Fruit fly (Drosophila melanogaster): ENCODE results near the gene CG31751.

The CG31751 gene

dm6 chr2L:18717365-18718011, 40.5 kb downstream of the CG31751 start (continued):
- TF ChIP-seq kni (GFP tag; optimal IDR thresholded peaks at IDR 0.05) (peak; percentile 36), mirr (GFP tag; optimal IDR thresholded peaks at IDR 0.05) (peak; percentile 20), az2 (GFP tag; optimal IDR thresholded peaks at IDR 0.05) (peak; percentile 1), CG13287 (GFP tag; IDR thresholded peaks at IDR 0.05; ENCODE audit: partially characterized antibody) (no peak), CG4282 (GFP tag; optimal IDR thresholded peaks at IDR 0.05) (no peak), HmgZ (tag; optimal IDR thresholded peaks at IDR 0.05) (no peak), ara (GFP tag; IDR thresholded peaks at IDR 0.05) (no peak), CG32532 (GFP tag; IDR thresholded peaks at IDR 0.05) (no peak), CG17359 (tag; optimal IDR thresholded peaks at IDR 0.05) (peak; percentile 18), jing (GFP tag; optimal IDR thresholded peaks at IDR 0.05) (peak; percentile 19), aop (GFP tag; IDR thresholded peaks at IDR 0.05) (0 out of 2 replicates have a peak, but pooled peaks have one; percentile 34), Blimp-1 (GFP tag; optimal IDR thresholded peaks at IDR 0.05) (peak; percentile 0), BtbVII (GFP tag; optimal IDR thresholded peaks at IDR 0.05) (peak; percentile 47), CG14014 (GFP tag; IDR thresholded peaks at IDR 0.05) (no peak; the same call in 1 of the 2 replicates), CG11093 (GFP tag; IDR thresholded peaks at IDR 0.05) (no peak), ci (GFP tag; IDR thresholded peaks at IDR 0.05) (0 out of 3 replicates have a peak, but pooled peaks have one; percentile 33), bcd (GFP tag; optimal IDR thresholded peaks at IDR 0.05) (peak; percentile 25), CG11560 (tag; IDR thresholded peaks at IDR 0.05) (no peak), CG3726 (GFP tag; IDR thresholded peaks at IDR 0.05) (no peak), CG1603 (tag; optimal IDR thresholded peaks at IDR 0.05) (peak; percentile 17), MTF-1 (GFP tag; optimal IDR thresholded peaks at IDR 0.05; ENCODE audit: borderline replicate concordance) (peak; percentile 5), NK7.1 (GFP tag; optimal IDR thresholded peaks at IDR 0.05) (no peak), mam (GFP tag; optimal IDR thresholded peaks at IDR 0.05) (no peak), kay (GFP tag; optimal IDR thresholded peaks at IDR 0.05) (no peak), Drgx (GFP tag; IDR thresholded peaks at IDR 0.05) (peak; percentile 32; the same call in 1 of the 2 replicates), CG12104 (GFP tag; optimal IDR thresholded peaks at IDR 0.05) (no peak), CG5953 (GFP tag; IDR thresholded peaks at IDR 0.05) (no peak), ato (GFP tag; IDR thresholded peaks at IDR 0.05; ENCODE audit: partially characterized antibody) (no peak), Lhr (GFP tag; optimal IDR thresholded peaks at IDR 0.05) (no peak), CG5180 (GFP tag; optimal IDR thresholded peaks at IDR 0.05) (peak; percentile 5), wek (GFP tag; optimal IDR thresholded peaks at IDR 0.05) (peak; percentile 23), CG15696 (tag; optimal IDR thresholded peaks at IDR 0.05) (no peak), ATbp (GFP tag; optimal IDR thresholded peaks at IDR 0.05) (peak; percentile 76), CG9876 (GFP tag; optimal IDR thresholded peaks at IDR 0.05) (no peak), run (tag; optimal IDR thresholded peaks at IDR 0.05) (no peak), lilli (GFP tag; optimal IDR thresholded peaks at IDR 0.05) (no peak), CG18599 (GFP tag; optimal IDR thresholded peaks at IDR 0.05) (peak; percentile 22), ERR (GFP tag; optimal IDR thresholded peaks at IDR 0.05) (no peak), CG11247 (GFP tag; IDR thresholded peaks at IDR 0.05) (no peak; the same call in 1 of the 2 replicates), Six4 (GFP tag; optimal IDR thresholded peaks at IDR 0.05) (no peak), hkb (optimal IDR thresholded peaks at IDR 0.05) (no peak), hkb (GFP tag; IDR thresholded peaks at IDR 0.05) (0 out of 2 replicates have a peak, but pooled peaks have one; percentile 9), ham (GFP tag; IDR thresholded peaks at IDR 0.05) (no peak), CG10565 (GFP tag; optimal IDR thresholded peaks at IDR 0.05) (no peak), CG3407 (GFP tag; optimal IDR thresholded peaks at IDR 0.05) (peak; percentile 31), Meics (GFP tag; optimal IDR thresholded peaks at IDR 0.05) (peak; percentile 17), CG7987 (GFP tag; optimal IDR thresholded peaks at IDR 0.05) (peak; percentile 51), salm (tag; optimal IDR thresholded peaks at IDR 0.05) (no peak), crol (GFP tag; IDR thresholded peaks at IDR 0.05) (peak; percentile 74), Pdp1 (GFP tag; optimal IDR thresholded peaks at IDR 0.05) (peak in 1 of 2 experiments; percentile 73)

Measured in whole organism, embryonic.